Worm (Caenorhabditis elegans) whole organism, mixed stage, embryonic: ENCODE measurements around the gene C18E9.7.

Experiments
- M03D4.4 ChIP-seq: sonication (generic microtip); optimal IDR thresholded peaks from 2 replicates; lab custom pipeline; 2017; ENCODE audit warnings: mild to moderate bottlenecking, missing genetic modification characterization, missing compliant biosample characterization
- bed-3 ChIP-seq: fragments of 200-800 bp; sonication (Bioruptor generic); optimal IDR thresholded peaks from 3 replicates; lab custom pipeline; 2018; ENCODE audit warnings: mild to moderate bottlenecking, missing genetic modification characterization, moderate library complexity, missing compliant biosample characterization
- blmp-1 ChIP-seq: fragments of 150-350 bp; optimal IDR thresholded peaks from 2 replicates; lab custom pipeline; 2014; ENCODE audit warnings: missing biosample characterization, missing genetic modification characterization
- ceh-43 ChIP-seq: fragments of 200-800 bp; sonication (Bioruptor generic); optimal IDR thresholded peaks from 2 replicates; lab custom pipeline; 2018; ENCODE audit warnings: mild to moderate bottlenecking, missing genetic modification characterization, moderate library complexity, missing compliant biosample characterization
- ceh-83 ChIP-seq: fragments of 200-800 bp; sonication (Bioruptor generic); optimal IDR thresholded peaks from 2 replicates; lab custom pipeline; 2018; ENCODE audit warnings: mild to moderate bottlenecking, missing genetic modification characterization, missing compliant biosample characterization
- ces-1 ChIP-seq: fragments of 150-350 bp; optimal IDR thresholded peaks from 2 replicates; lab custom pipeline; 2014; ENCODE audit warnings: missing biosample characterization, missing genetic modification reagents, missing genetic modification characterization
- cnd-1 ChIP-seq: fragments of 200-800 bp; sonication (Bioruptor generic); optimal IDR thresholded peaks from 2 replicates; lab custom pipeline; 2018; ENCODE audit warnings: mild to moderate bottlenecking, missing genetic modification characterization, missing compliant biosample characterization
- drap-1 ChIP-seq: fragments of 200-800 bp; sonication (Bioruptor generic); optimal IDR thresholded peaks from 3 replicates; lab custom pipeline; 2018; ENCODE audit warnings: mild to moderate bottlenecking, missing genetic modification characterization, missing compliant biosample characterization
- elt-1 ChIP-seq: sonication (generic microtip); optimal IDR thresholded peaks from 2 replicates; lab custom pipeline; 2017; ENCODE audit warnings: missing genetic modification characterization, mild to moderate bottlenecking, missing compliant biosample characterization, antibody characterized with exemption, moderate library complexity, borderline replicate concordance; ENCODE audit not compliant: insufficient read depth
- flh-1 ChIP-seq: fragments of 200-800 bp; sonication (Bioruptor generic); optimal IDR thresholded peaks from 2 replicates; lab custom pipeline; 2018; ENCODE audit warnings: mild to moderate bottlenecking, missing genetic modification characterization, moderate library complexity, missing compliant biosample characterization
- ham-2 ChIP-seq: fragments of 200-800 bp; sonication (Bioruptor generic); optimal IDR thresholded peaks from 2 replicates; lab custom pipeline; 2018; ENCODE audit warnings: mild to moderate bottlenecking, missing genetic modification characterization, missing compliant biosample characterization
- lsy-2 ChIP-seq: fragments of 150-350 bp; optimal IDR thresholded peaks from 2 replicates; lab custom pipeline; 2014; ENCODE audit warnings: missing biosample characterization, missing genetic modification characterization
- mep-1 ChIP-seq: fragments of 150-350 bp; optimal IDR thresholded peaks from 2 replicates; lab custom pipeline; 2017; ENCODE audit warnings: missing biosample characterization, missing genetic modification reagents, missing genetic modification characterization, inconsistent platforms
- mls-2 ChIP-seq: sonication (generic microtip); optimal IDR thresholded peaks from 2 replicates; lab custom pipeline; 2016; ENCODE audit warnings: mild to moderate bottlenecking, missing genetic modification characterization, moderate library complexity, missing compliant biosample characterization
- nhr-28 ChIP-seq: fragments of 150-350 bp; optimal IDR thresholded peaks from 2 replicates; lab custom pipeline; 2014; ENCODE audit warnings: missing biosample characterization, missing genetic modification characterization
- pha-4 ChIP-seq: fragments of 150-350 bp; optimal IDR thresholded peaks from 2 replicates; lab custom pipeline; 2018; ENCODE audit warnings: missing biosample characterization, missing genetic modification reagents, missing genetic modification characterization
- sem-2 ChIP-seq: fragments of 200-800 bp; sonication (Bioruptor generic); optimal IDR thresholded peaks from 2 replicates; lab custom pipeline; 2018; ENCODE audit warnings: mild to moderate bottlenecking, missing genetic modification characterization, missing compliant biosample characterization
- snpc-4 ChIP-seq: fragments of 150-350 bp; optimal IDR thresholded peaks from 2 replicates; lab custom pipeline; 2014; ENCODE audit warnings: missing biosample characterization, missing genetic modification characterization
- sptf-1 ChIP-seq: sonication (generic microtip); optimal IDR thresholded peaks from 2 replicates; lab custom pipeline; 2017; ENCODE audit warnings: mild to moderate bottlenecking, missing genetic modification characterization, moderate library complexity, missing compliant biosample characterization
- tbx-8 ChIP-seq: fragments of 200-800 bp; sonication (Bioruptor generic); optimal IDR thresholded peaks from 2 replicates; lab custom pipeline; 2018; ENCODE audit warnings: mild to moderate bottlenecking, missing genetic modification characterization, moderate library complexity, missing compliant biosample characterization
- unc-120 ChIP-seq: sonication (generic microtip); optimal IDR thresholded peaks from 2 replicates; lab custom pipeline; 2017; ENCODE audit warnings: missing genetic modification characterization, missing compliant biosample characterization; ENCODE audit not compliant: poor library complexity, severe bottlenecking
- unc-39 ChIP-seq: fragments of 150-350 bp; optimal IDR thresholded peaks from 2 replicates; lab custom pipeline; 2014; ENCODE audit warnings: missing biosample characterization, missing genetic modification characterization
- unc-62 ChIP-seq: fragments of 150-350 bp; optimal IDR thresholded peaks from 2 replicates; lab custom pipeline; 2014; ENCODE audit warnings: missing biosample characterization, missing genetic modification reagents, missing genetic modification characterization

C18E9.7 gene

DNA sequence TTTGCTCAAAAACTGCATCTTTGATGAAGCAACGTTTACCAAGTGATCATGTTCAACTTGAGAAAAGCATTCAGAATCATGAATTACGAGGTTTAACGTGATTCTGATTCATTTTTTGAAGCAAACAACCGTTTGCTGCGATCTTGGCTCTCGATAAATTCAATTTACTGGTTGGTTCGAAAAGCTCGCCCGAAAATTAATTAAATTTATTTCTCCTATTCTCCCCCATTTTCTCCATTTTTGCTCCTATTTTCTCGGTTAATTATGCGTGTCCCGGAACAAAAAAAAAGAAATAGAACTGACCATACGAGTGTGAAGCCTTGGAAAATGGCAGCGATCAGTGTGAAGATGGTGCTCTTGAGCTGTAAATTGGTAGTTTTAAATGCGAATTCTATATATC, 25.7 kb downstream of the C18E9.7 start:
- TF ChIP-seq ces-1 (GFP tag; lab: Kevin White, UChicago) (peak; percentile 94), ceh-83 (GFP tag; lab: Kevin White, UChicago) (no peak)
- TF ChIP-seq, all 35 proteins: peak for 1

DNA sequence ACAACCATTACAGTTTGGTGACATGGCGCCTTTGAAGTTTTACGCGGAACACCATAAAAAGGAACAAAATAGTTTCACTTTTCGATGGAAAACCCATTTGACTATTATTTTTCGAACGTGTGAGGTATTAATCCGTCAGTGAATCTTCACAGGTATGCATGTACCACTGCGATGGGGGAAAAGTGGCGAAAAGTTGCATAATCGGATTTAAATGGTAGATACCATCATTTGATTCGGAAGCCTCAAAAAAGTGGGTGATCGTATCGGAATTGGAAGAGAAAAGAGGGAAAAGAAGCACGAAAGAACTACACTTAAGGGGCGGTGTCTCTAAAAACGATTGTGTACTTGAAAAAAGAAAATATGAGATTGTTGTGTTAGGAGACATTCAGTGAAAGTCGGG, 28.9 kb downstream of the C18E9.7 start:
- TF ChIP-seq nhr-28 (tag; lab: Kevin White, UChicago) (no peak), sptf-1 (tag; lab: Kevin White, UChicago) (no peak), elt-1 (tag; lab: Kevin White, UChicago) (peak; percentile 16)
- TF ChIP-seq, all 35 proteins: peak for 1

DNA sequence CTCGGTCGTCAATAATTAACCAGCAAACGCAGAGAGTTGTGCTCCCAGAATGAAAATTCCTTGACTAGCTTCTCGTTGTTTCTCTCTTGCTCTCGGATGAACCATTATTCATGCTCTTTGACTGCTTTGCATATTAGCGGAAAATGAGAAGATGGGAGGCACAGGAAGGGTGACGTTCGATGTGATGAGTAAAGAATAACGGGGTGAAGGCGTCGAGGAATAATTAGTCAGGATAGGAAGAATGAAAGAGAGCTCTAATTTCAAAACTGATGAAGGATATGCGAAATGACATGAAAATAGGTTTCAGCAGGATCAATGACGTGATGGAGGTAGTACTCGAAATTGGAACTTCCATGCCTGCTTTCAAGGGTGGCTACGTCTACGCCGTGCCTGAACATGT, 31.3 kb downstream of the C18E9.7 start:
- no peak for TF ChIP-seq pha-4 (tag; lab: Kevin White, UChicago)
- TF ChIP-seq tbx-8 (GFP tag; lab: Kevin White, UChicago) = no peak
- TF ChIP-seq ceh-43 = no peak
- no peak for TF ChIP-seq unc-62 (GFP tag; lab: Kevin White, UChicago)
- no peak for TF ChIP-seq blmp-1
- TF ChIP-seq, all 35 proteins: peak for 0

DNA sequence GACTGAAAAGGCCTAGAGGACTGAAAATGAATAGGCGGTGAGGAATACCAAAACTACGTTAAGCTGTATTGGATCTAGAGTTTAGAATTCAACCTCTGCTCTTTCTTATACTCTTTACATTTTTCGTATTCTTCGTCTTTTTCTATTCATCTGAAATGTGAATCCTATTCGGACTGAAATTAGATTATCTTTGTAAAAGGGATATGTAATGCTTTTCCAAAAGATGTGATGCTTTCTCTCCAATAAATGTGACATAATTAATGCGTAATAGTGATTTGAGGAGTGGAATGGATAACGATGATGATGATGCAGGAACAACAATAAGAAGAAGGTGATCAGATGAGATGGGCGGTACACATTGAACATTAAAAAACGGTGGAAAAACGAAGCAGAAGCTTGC, 33.9 kb downstream of the C18E9.7 start:
- TF ChIP-seq cnd-1 (tag; lab: Kevin White, UChicago) = no peak
- TF ChIP-seq ces-1 (GFP tag; lab: Kevin White, UChicago) = peak; percentile 52
- TF ChIP-seq, all 35 proteins: peak for 1

DNA sequence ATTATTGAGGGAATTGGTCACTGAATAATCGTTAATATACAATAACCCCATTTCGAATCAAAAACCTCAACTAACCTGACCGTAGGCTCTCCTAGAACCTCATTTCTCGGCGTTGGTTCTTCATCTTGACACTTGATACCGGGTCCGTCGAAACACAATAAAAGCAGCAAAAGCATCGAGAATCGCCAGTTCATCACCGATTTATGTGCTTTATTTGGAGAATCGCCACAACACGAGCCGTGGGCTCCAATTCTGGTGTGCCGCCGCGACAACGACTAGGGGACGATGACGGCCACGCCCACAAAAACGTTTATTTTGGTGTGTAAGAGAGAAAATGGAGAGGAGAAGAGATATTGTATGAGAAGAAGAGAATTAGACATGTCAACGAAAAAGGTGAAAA, 35.2 kb downstream of the C18E9.7 start, which contains the start of gene cutl-15:
Gene cutl-15, minus strand, starts transcription at position 298 of the 400 bp plus-strand sequence.
- no peak for TF ChIP-seq mls-2 (tag; lab: Kevin White, UChicago)
- TF ChIP-seq flh-1 (GFP tag; lab: Kevin White, UChicago) = no peak
- no peak for TF ChIP-seq drap-1 (GFP tag; lab: Kevin White, UChicago)
- TF ChIP-seq sem-2 = no peak
- TF ChIP-seq elt-1 (tag; lab: Kevin White, UChicago) = no peak
- no peak for TF ChIP-seq pha-4 (tag; lab: Kevin White, UChicago)
- no peak for TF ChIP-seq unc-39 (tag; lab: Kevin White, UChicago)
- TF ChIP-seq mep-1 (tag; lab: Kevin White, UChicago) = no peak

DNA sequence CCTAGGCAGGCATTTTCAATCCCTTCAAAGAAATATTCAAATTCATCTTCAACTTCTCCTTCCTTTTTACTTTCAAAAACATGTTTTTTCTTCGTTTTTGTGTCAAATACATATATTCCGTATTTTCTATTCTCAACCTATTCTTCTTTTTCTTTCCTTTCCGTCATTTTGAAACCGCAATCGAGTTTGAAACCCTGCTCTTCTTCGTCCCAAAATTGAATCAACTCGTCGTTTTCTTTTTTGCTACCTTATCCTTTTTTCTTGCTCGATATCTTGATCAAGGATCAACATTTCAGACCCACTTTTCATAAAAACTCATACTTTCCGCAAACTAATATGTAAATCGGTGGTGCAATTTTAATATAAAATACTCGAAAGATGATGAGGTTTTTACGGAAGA, 37.4 kb downstream of the C18E9.7 start:
- TF ChIP-seq ces-1 (GFP tag; lab: Kevin White, UChicago) (peak; percentile 72), snpc-4 (tag; lab: Kevin White, UChicago) (no peak)

DNA sequence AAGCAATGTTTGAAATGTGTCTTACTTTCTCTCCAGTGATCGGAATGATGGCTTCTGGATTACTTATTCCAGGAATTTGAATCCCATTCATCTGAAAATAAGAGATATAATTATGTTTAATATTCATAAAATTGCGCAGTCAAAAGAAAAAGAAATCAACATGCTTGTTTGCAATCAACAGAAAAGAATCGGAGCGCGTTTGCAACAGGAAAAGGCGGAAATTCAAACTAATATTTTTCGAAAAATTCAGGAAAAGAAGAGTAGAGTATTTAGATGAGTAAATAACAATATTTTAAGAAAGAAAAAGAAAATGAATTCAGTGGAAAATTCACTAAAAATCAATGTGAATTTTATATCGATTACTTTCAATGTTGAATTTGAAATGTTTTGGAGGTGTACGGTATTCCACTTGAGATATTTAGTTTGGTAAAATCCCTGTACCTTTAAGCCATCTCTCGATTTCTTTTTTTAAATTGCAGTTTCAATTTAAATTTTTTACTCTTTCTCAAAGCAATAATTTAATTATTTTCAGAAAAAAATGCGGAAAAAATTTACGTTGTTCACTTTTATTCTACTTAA, 42.1 kb downstream of the C18E9.7 start, which contains the start of the genes set-17 and T21B10.4:
Gene set-17, minus strand, starts transcription at position 127 of the 579 bp plus-strand sequence.
Gene T21B10.4, plus strand, starts transcription at position 533 of the 579 bp plus-strand sequence.
- TF ChIP-seq pha-4 (tag; lab: Kevin White, UChicago) = peak; percentile 17
- no peak for TF ChIP-seq bed-3 (GFP tag; lab: Kevin White, UChicago)
- TF ChIP-seq lsy-2 = peak; percentile 29
- peak; percentile 72 for TF ChIP-seq elt-1 (tag; lab: Kevin White, UChicago)

DNA sequence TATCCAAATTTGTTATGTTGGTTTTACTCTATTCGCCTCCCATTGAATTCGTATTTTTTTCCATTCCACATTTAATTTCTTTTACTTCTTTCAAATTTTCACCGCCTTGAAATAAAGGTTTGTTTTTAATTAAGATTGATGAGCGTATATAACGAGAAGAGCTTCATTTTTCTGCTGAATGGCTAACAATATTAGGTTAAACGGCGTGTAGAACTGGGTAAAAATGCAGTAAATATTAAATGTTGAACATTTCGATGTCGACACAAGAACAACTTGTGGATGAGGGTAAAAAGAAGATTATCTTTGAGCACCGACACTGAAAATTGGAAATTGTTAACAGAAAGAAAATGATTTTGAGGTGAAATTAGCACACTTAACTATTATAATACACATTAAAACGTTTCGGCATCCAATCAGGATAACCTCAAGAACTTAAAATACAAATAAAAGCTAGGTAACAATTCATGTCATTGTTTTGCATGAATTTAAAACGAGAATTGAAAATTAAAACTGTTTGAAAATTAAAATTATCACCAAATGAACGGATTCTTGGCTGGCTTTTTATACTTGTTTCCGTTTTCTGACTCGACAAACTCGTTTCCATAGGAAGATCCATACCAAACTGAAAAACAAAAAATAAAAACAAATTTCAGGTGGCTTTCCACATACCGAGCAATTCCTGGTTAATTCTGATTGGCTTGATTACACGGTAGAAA, 43.5 kb downstream of the C18E9.7 start:
- TF ChIP-seq M03D4.4 (tag; lab: Kevin White, UChicago) = no peak
- TF ChIP-seq lsy-2 = no peak
- no peak for TF ChIP-seq unc-120 (tag; lab: Kevin White, UChicago)
- TF ChIP-seq tbx-8 (GFP tag; lab: Kevin White, UChicago) = no peak
- TF ChIP-seq unc-39 (tag; lab: Kevin White, UChicago) = no peak
- TF ChIP-seq ham-2 (GFP tag; lab: Kevin White, UChicago) = no peak
- TF ChIP-seq flh-1 (GFP tag; lab: Kevin White, UChicago) = no peak
- no peak for TF ChIP-seq mls-2 (tag; lab: Kevin White, UChicago)
- no peak for TF ChIP-seq bed-3 (GFP tag; lab: Kevin White, UChicago)
- TF ChIP-seq, all 35 proteins: peak for 0
